Worm (Caenorhabditis elegans): ENCODE measurements around the gene bigr-1.
A peak's percentile ranks its signal among the peaks of the same experiment; 100 is the strongest.

Gene bigr-1

DNA sequence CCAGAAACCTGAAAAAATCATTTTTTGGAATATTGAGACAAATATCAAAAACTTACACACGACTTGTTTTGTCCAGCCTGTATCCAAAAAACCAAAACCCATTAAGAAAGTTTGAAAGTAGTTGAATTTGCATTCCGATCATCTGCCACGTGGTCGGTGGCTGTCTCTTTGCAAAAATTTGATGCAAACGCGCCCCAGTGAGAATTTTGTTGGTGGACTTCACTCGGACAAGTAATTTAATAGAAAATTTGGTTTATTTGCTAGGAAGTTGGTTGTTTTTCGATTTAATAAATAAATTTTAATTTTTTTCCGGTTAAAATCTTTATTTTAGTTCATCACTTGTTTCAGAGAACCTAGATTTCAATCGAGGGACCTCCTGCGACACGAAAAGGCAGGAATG is 6.1 kb upstream of the bigr-1 start:
- no peak for TF ChIP-seq ztf-11 (tag; optimal IDR thresholded peaks at IDR 0.05)
- TF ChIP-seq bed-3 (GFP tag; optimal IDR thresholded peaks at IDR 0.05) = no peak
- TF ChIP-seq ham-2 (GFP tag; optimal IDR thresholded peaks at IDR 0.05) = no peak
- no peak for TF ChIP-seq cnd-1 (tag; optimal IDR thresholded peaks at IDR 0.05)
- no peak for TF ChIP-seq nhr-28 (tag; optimal IDR thresholded peaks at IDR 0.05)
- TF ChIP-seq flh-1 (GFP tag; optimal IDR thresholded peaks at IDR 0.05) = no peak
- no peak for TF ChIP-seq sem-2 (GFP tag; optimal IDR thresholded peaks at IDR 0.05)
- no peak for TF ChIP-seq lsy-2 (tag; optimal IDR thresholded peaks at IDR 0.05)
- no peak for TF ChIP-seq blmp-1 (tag; optimal IDR thresholded peaks at IDR 0.05)
- TF ChIP-seq unc-62 (GFP tag; optimal IDR thresholded peaks at IDR 0.05) = no peak
- TF ChIP-seq ceh-39 (tag; optimal IDR thresholded peaks at IDR 0.05) = no peak
- no peak for TF ChIP-seq nhr-12 (tag; optimal IDR thresholded peaks at IDR 0.05)
- TF ChIP-seq ceh-83 (GFP tag; optimal IDR thresholded peaks at IDR 0.05) = no peak
- no peak for TF ChIP-seq elt-1 (tag; optimal IDR thresholded peaks at IDR 0.05; ENCODE audit: borderline replicate concordance, insufficient read depth)

DNA sequence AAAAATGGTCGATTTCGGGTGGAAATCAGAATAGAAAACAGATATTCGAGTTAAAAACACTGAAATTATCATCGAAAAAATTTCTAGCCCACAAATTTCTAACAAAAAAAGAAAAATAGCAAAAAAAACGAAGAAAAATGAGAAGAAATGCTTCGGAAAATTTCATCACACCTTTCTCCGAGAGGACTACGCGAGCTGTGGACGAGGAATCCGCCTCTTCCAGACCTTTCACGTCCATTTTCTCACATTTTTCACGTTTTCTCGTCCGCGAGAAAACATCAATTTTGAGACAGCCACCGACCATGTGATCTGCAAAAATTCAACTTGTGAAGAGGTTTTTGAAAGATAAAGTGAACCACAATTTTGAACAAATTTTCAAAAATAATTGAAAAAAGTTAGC is 5.0 kb upstream of the bigr-1 start:
- TF ChIP-seq sptf-1 (tag; optimal IDR thresholded peaks at IDR 0.05) (no peak), pha-4 (tag; optimal IDR thresholded peaks at IDR 0.05) (no peak), cnd-1 (tag; optimal IDR thresholded peaks at IDR 0.05) (no peak), ztf-11 (tag; optimal IDR thresholded peaks at IDR 0.05) (no peak), sem-2 (GFP tag; optimal IDR thresholded peaks at IDR 0.05) (no peak), nhr-2 (tag; optimal IDR thresholded peaks at IDR 0.05) (no peak), unc-120 (tag; optimal IDR thresholded peaks at IDR 0.05; ENCODE audit: poor library complexity, severe bottlenecking) (no peak), bed-3 (GFP tag; optimal IDR thresholded peaks at IDR 0.05) (no peak), lsy-2 (tag; optimal IDR thresholded peaks at IDR 0.05) (no peak), nhr-237 (tag; optimal IDR thresholded peaks at IDR 0.05) (no peak), tbx-8 (GFP tag; optimal IDR thresholded peaks at IDR 0.05) (no peak), ham-2 (GFP tag; optimal IDR thresholded peaks at IDR 0.05) (no peak), lin-13 (tag; optimal IDR thresholded peaks at IDR 0.05) (no peak), hlh-1 (tag; optimal IDR thresholded peaks at IDR 0.05) (no peak), elt-3 (tag; optimal IDR thresholded peaks at IDR 0.05) (no peak), nhr-12 (tag; optimal IDR thresholded peaks at IDR 0.05) (no peak), nhr-76 (tag; optimal IDR thresholded peaks at IDR 0.05) (no peak)

DNA sequence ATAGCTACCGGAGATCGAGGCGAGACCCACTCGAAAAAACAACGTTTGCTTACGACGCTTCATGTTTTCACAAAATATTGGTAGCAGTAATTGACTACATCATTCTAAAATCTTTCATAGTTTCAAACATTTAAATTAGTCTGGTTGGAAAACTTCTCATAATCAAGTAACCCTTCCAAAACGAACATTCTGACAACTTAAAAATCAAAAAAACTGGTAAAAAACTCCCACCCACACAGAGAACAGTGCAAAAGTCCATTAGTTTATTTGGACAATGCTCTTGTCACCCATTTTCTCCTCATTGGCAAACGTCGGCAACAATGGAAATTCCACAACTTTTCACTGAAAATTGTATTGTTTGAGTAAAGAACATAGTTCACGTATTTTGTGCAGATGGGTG is 4.1 kb upstream of the bigr-1 start, which contains the start of gene F37H8.6:
Gene F37H8.6, minus strand, starts transcription at position 101 of the 400 bp plus-strand sequence.
- no peak for TF ChIP-seq ham-2 (GFP tag; optimal IDR thresholded peaks at IDR 0.05)
- no peak for TF ChIP-seq elt-3 (tag; optimal IDR thresholded peaks at IDR 0.05)
- TF ChIP-seq blmp-1 (tag; optimal IDR thresholded peaks at IDR 0.05) = no peak

DNA sequence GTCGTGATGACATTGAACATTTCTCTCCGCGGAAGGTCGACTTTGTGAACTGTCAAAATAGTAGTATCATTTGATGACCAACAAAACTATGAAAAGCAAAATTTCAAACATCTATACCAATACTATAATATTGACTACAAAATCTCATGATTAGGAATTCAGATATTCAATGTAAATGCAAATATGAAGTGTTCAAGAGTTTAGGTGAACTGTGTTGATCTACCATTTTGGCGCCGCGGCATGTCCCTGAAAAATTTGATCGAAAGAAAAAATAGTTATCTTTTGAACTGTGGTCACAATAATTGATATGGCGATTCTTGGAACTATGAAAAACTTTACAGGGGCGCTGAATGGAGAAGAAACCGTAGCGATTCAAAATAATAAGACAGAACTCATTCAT is 2.7 kb upstream of the bigr-1 start:
- TF ChIP-seq ces-1 (GFP tag; optimal IDR thresholded peaks at IDR 0.05) (no peak), nhr-28 (tag; optimal IDR thresholded peaks at IDR 0.05) (no peak), sptf-1 (tag; optimal IDR thresholded peaks at IDR 0.05) (no peak), mep-1 (tag; optimal IDR thresholded peaks at IDR 0.05) (no peak)

DNA sequence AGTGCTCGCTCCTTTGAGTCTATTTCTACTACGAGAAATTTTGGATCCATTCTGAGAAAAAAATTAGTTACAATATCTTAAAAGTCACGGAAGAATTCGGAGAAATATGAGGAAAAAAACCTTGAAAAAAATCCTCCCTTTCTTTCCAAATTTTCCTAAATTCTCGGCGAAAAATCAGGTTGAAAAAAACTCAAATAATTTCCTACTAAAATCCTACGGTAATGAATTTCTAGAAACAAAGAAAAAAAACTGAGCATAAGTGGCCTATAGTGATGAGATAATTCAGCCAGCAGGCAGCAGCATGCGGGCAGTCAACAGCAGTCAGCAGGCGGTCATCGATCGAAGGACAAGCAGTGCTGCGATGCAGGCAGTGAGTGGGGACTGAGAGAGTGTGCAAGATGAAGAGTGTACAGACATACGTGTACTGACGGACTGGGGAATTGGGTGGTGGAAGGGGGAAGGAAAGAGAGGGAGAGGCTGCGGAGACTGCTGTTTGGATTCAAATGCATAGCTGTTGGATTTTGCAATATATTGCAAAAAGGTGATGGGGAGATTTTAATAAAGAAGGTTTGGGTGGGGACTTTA is 3.4 kb downstream of the bigr-1 start, which contains the start of gene lir-3:
Gene lir-3, minus strand, starts transcription at position 51 of the 585 bp plus-strand sequence.
- peak; percentile 15 for TF ChIP-seq ces-1 (GFP tag; optimal IDR thresholded peaks at IDR 0.05)
- TF ChIP-seq ham-2 (GFP tag; optimal IDR thresholded peaks at IDR 0.05) = peak; percentile 48
- peak; percentile 21 for TF ChIP-seq drap-1 (GFP tag; optimal IDR thresholded peaks at IDR 0.05)
- TF ChIP-seq flh-1 (GFP tag; optimal IDR thresholded peaks at IDR 0.05) = no peak
- TF ChIP-seq hlh-1 (tag; optimal IDR thresholded peaks at IDR 0.05) = peak; percentile 48
- TF ChIP-seq cnd-1 (tag; optimal IDR thresholded peaks at IDR 0.05) = peak; percentile 19
- TF ChIP-seq lin-32 (GFP tag; optimal IDR thresholded peaks at IDR 0.05) = peak; percentile 34
- TF ChIP-seq mls-2 (tag; optimal IDR thresholded peaks at IDR 0.05) = peak; percentile 21
- TF ChIP-seq unc-120 (tag; optimal IDR thresholded peaks at IDR 0.05; ENCODE audit: poor library complexity, severe bottlenecking) = peak; percentile 11
- TF ChIP-seq mep-1 (tag; optimal IDR thresholded peaks at IDR 0.05) = peak; percentile 0
- TF ChIP-seq ceh-83 (GFP tag; optimal IDR thresholded peaks at IDR 0.05) = no peak

DNA sequence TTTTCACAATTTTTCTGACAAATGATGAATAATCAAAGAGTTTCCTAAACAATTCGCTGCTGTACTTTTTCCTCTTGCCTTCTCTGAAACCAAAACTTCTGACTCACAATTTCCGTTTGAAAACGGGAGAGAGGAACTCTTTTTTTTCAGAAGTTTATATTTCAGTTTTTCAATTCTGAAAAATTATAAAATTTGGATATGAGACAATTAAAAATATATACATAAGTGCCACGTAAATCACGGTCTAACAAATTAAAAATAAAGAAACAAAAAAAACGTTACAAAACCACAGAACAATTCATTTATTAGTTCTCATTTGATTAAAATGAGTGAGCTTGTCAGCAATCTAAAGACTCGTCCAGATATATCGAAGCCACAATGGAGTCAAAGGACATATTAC is 4.3 kb downstream of the bigr-1 start, which contains the start of gene sfxn-1.2:
Gene sfxn-1.2, plus strand, starts transcription at position 301 of the 400 bp plus-strand sequence.
- TF ChIP-seq pha-4 (tag; optimal IDR thresholded peaks at IDR 0.05) (no peak), lin-13 (tag; optimal IDR thresholded peaks at IDR 0.05) (no peak), M03D4.4 (tag; optimal IDR thresholded peaks at IDR 0.05) (no peak), cnd-1 (tag; optimal IDR thresholded peaks at IDR 0.05) (no peak), zip-8 (tag; optimal IDR thresholded peaks at IDR 0.05) (no peak), nhr-28 (tag; optimal IDR thresholded peaks at IDR 0.05) (no peak)
